Worm (Caenorhabditis elegans) whole organism, young adult: Measurements from ENCODE around the gene F42A9.3.

Experiments used
- cebp-1 ChIP-seq, 2 experiments: fragments of 200-800 bp in 1 of 2; sonication (Bioruptor generic) in 1 of 2; sonication (generic microtip) in 1 of 2; IDR thresholded peaks in 1 of 2; optimal IDR thresholded peaks in 1 of 2; 2 replicates each; pipeline versions ENCODE4 v1.3.6 to Lab custom; 2017 to 2022; ENCODE audit warnings: missing compliant biosample characterization in 2 of 2, missing genetic modification characterization in 2 of 2, mild to moderate bottlenecking in 1 of 2, missing genetic modification reagents in 1 of 2, moderate library complexity in 1 of 2
- chd-7 ChIP-seq: sonication (generic microtip); optimal IDR thresholded peaks from 2 replicates; lab custom pipeline; 2016; ENCODE audit warnings: mild to moderate bottlenecking, missing genetic modification characterization, moderate library complexity, missing compliant biosample characterization
- mel-28 ChIP-seq: sonication (generic microtip); optimal IDR thresholded peaks from 2 replicates; lab custom pipeline; 2016; ENCODE audit warnings: borderline replicate concordance, mild to moderate bottlenecking, missing genetic modification characterization, missing compliant biosample characterization

DNA sequence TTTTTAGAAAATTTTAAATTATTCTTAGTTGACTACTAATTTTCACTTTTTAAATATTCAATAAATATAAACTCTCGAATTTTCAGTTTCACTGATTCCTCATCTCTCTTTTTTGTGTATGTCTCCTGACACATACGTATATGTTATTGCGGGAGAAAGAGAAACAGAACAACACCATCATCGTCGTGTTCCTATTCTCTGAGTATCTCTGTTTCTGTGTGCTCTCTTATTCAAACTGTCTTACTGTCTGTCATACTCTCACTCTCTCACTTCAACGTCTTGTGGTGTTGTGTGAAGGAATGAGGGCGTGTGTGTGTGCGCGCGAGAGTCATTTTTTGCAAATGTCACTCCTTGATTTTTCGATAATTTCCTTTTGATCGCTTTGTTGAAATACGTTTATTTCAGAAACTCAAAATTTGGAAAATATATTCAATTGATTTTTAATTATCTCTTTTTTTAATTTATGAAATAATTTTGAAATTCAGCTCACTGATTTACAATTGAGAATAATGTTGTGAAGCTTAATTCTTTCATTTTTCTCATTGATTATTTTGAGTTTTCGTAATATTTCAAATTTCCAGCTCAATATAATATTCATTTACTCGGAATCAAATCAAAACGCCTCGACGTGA, 3.2 kb downstream of the F42A9.3 start, which contains the start of gene lin-49:
- TF ChIP-seq cebp-1 (GFP tag; IDR thresholded peaks at IDR 0.05; lab: Robert Waterston, UW) (no peak), cebp-1 (tag; optimal IDR thresholded peaks at IDR 0.05; lab: Kevin White, UChicago) (peak; percentile 60), mel-28 (tag; lab: Kevin White, UChicago) (no peak), chd-7 (tag; lab: Kevin White, UChicago) (no peak)
